Worm (Caenorhabditis elegans): ENCODE data around the gene nkb-2.

- TF ChIP-seq ceh-16 (tag; optimal IDR thresholded peaks at IDR 0.05), result no peak
- TF ChIP-seq elt-2 (tag; optimal IDR thresholded peaks at IDR 0.05), result peak; percentile 84
Observed at ce11 chrIV:10543361-10543760, 47.4 kb upstream of the nkb-2 start.
